Fruit fly (Drosophila melanogaster) whole organism, prepupa: ENCODE measurements around the gene dmrt11E.

Source experiments
- CG10669 ChIP-seq: fragments of 200-800 bp; sonication (Bioruptor generic); optimal IDR thresholded peaks from 3 replicates; lab custom pipeline; 2018; ENCODE audit warnings: missing biosample characterization, mild to moderate bottlenecking, missing genetic modification characterization, moderate library complexity
- CG11762 ChIP-seq: fragments of 200-800 bp; sonication (Bioruptor generic); optimal IDR thresholded peaks from 3 replicates; lab custom pipeline; 2016; ENCODE audit warnings: missing biosample characterization, missing genetic modification characterization; ENCODE audit not compliant: insufficient read depth
- CG15336 ChIP-seq: fragments of 200-800 bp; sonication (Bioruptor generic); IDR thresholded peaks from 2 replicates; pipeline ENCODE4 v1.3.6; 2022; ENCODE audit warnings: missing biosample characterization, missing genetic modification characterization
- CG1621 ChIP-seq: fragments of 200-800 bp; sonication (Bioruptor generic); optimal IDR thresholded peaks from 3 replicates; lab custom pipeline; 2018; ENCODE audit warnings: missing biosample characterization, mild to moderate bottlenecking, missing genetic modification characterization
- CG16779 ChIP-seq: fragments of 200-800 bp; sonication (Bioruptor generic); optimal IDR thresholded peaks from 3 replicates; lab custom pipeline; 2017; ENCODE audit warnings: missing biosample characterization, mild to moderate bottlenecking, missing genetic modification characterization
- CG31627 ChIP-seq: fragments of 200-800 bp; sonication (Bioruptor generic); optimal IDR thresholded peaks from 3 replicates; lab custom pipeline; 2016; ENCODE audit warnings: missing biosample characterization, missing genetic modification characterization
- CG32006 ChIP-seq: fragments of 200-800 bp; sonication (Bioruptor generic); optimal IDR thresholded peaks from 3 replicates; lab custom pipeline; 2017; ENCODE audit warnings: missing biosample characterization, mild to moderate bottlenecking, missing genetic modification characterization
- CG3919 ChIP-seq: fragments of 200-800 bp; sonication (Bioruptor generic); optimal IDR thresholded peaks from 3 replicates; lab custom pipeline; 2016; ENCODE audit warnings: missing biosample characterization, missing genetic modification characterization
- CG6163 ChIP-seq: fragments of 200-800 bp; sonication (Bioruptor generic); IDR thresholded peaks from 3 replicates; pipeline ENCODE4 v1.3.6; 2022; ENCODE audit warnings: missing biosample characterization, missing genetic modification characterization
- CG6792 ChIP-seq: fragments of 200-800 bp; sonication (Bioruptor generic); optimal IDR thresholded peaks from 3 replicates; lab custom pipeline; 2016; ENCODE audit warnings: missing biosample characterization, missing genetic modification characterization
- CG6854 ChIP-seq: fragments of 200-800 bp; sonication (Bioruptor generic); optimal IDR thresholded peaks from 2 replicates; lab custom pipeline; 2017; ENCODE audit warnings: missing biosample characterization, mild to moderate bottlenecking, missing genetic modification characterization
- CG8319 ChIP-seq: fragments of 200-800 bp; sonication (Bioruptor generic); optimal IDR thresholded peaks from 3 replicates; lab custom pipeline; 2016; ENCODE audit warnings: missing biosample characterization, missing genetic modification characterization
- CG8632 ChIP-seq: fragments of 200-800 bp; sonication (Bioruptor generic); optimal IDR thresholded peaks from 3 replicates; lab custom pipeline; 2016; ENCODE audit warnings: missing biosample characterization, missing genetic modification characterization
- Eip78C ChIP-seq: fragments of 200-800 bp; sonication (Bioruptor generic); peaks from one replicate; lab custom pipeline; 2016; ENCODE audit warnings: missing biosample characterization, missing genetic modification characterization
- Eip93F ChIP-seq: fragments of 200-800 bp; sonication (Bioruptor generic); optimal IDR thresholded peaks from 2 replicates; lab custom pipeline; 2016; ENCODE audit warnings: missing biosample characterization, mild to moderate bottlenecking, missing genetic modification characterization
- Ets21C ChIP-seq: fragments of 200-800 bp; sonication (Bioruptor generic); optimal IDR thresholded peaks from 3 replicates; lab custom pipeline; 2016; ENCODE audit warnings: missing biosample characterization, missing genetic modification characterization
- Ets96B ChIP-seq: fragments of 200-800 bp; optimal IDR thresholded peaks from 2 replicates; lab custom pipeline; 2019; ENCODE audit warnings: missing biosample characterization, mild to moderate bottlenecking, missing genetic modification characterization, moderate library complexity
- Gug ChIP-seq: fragments of 200-800 bp; sonication (Bioruptor generic); IDR thresholded peaks from 2 replicates; pipeline ENCODE4 v1.3.6; 2022; ENCODE audit warnings: missing biosample characterization, missing genetic modification characterization
- Hr38 ChIP-seq: sonication (Bioruptor generic); optimal IDR thresholded peaks from 2 replicates; lab custom pipeline; 2016; ENCODE audit warnings: missing biosample characterization, missing genetic modification characterization
- Hr39 ChIP-seq: fragments of 200-800 bp; sonication (Bioruptor generic); optimal IDR thresholded peaks from 2 replicates; lab custom pipeline; 2016; ENCODE audit warnings: missing biosample characterization, missing genetic modification characterization
- Hr4 ChIP-seq: fragments of 200-800 bp; sonication (Bioruptor generic); optimal IDR thresholded peaks from 3 replicates; lab custom pipeline; 2016; ENCODE audit warnings: missing biosample characterization, missing genetic modification characterization
- Lpt ChIP-seq: fragments of 200-800 bp; sonication (Bioruptor generic); optimal IDR thresholded peaks from 3 replicates; lab custom pipeline; 2016; ENCODE audit warnings: missing biosample characterization, missing genetic modification characterization
- Met ChIP-seq: fragments of 200-800 bp; sonication (Bioruptor generic); optimal IDR thresholded peaks from 3 replicates; lab custom pipeline; 2016; ENCODE audit warnings: missing biosample characterization, missing genetic modification characterization
- OdsH ChIP-seq: fragments of 200-800 bp; sonication (Bioruptor generic); optimal IDR thresholded peaks from 3 replicates; lab custom pipeline; 2016; ENCODE audit warnings: missing biosample characterization, missing genetic modification characterization
- Smox ChIP-seq: fragments of 200-800 bp; sonication (Bioruptor generic); optimal IDR thresholded peaks from 3 replicates; lab custom pipeline; 2016; ENCODE audit warnings: missing biosample characterization, missing genetic modification characterization
- Sox102F ChIP-seq: fragments of 200-800 bp; sonication (Bioruptor generic); optimal IDR thresholded peaks from 2 replicates; lab custom pipeline; 2016; ENCODE audit warnings: missing biosample characterization, mild to moderate bottlenecking, missing genetic modification characterization
- Sox14 ChIP-seq: fragments of 200-800 bp; sonication (Bioruptor generic); optimal IDR thresholded peaks from 3 replicates; lab custom pipeline; 2016; ENCODE audit warnings: missing biosample characterization, missing genetic modification characterization
- Sox15 ChIP-seq: fragments of 200-800 bp; sonication (Bioruptor generic); optimal IDR thresholded peaks from 3 replicates; lab custom pipeline; 2016; ENCODE audit warnings: missing biosample characterization, missing genetic modification characterization
- achi ChIP-seq: fragments of 200-800 bp; sonication (Bioruptor generic); optimal IDR thresholded peaks from 3 replicates; lab custom pipeline; 2016; ENCODE audit warnings: missing biosample characterization, missing genetic modification characterization
- cyc ChIP-seq: fragments of 200-800 bp; sonication (Bioruptor generic); optimal IDR thresholded peaks from 3 replicates; lab custom pipeline; 2016; ENCODE audit warnings: missing biosample characterization, missing genetic modification characterization
- dac ChIP-seq: fragments of 200-800 bp; sonication (Bioruptor generic); optimal IDR thresholded peaks from 2 replicates; lab custom pipeline; 2017; ENCODE audit warnings: missing biosample characterization, mild to moderate bottlenecking, missing genetic modification characterization
- dsx ChIP-seq: fragments of 200-800 bp; optimal IDR thresholded peaks from 3 replicates; lab custom pipeline; 2019; ENCODE audit warnings: missing biosample characterization, mild to moderate bottlenecking, missing genetic modification characterization, moderate library complexity; ENCODE audit not compliant: poor library complexity, severe bottlenecking
- eg ChIP-seq: fragments of 200-800 bp; sonication (Bioruptor generic); IDR thresholded peaks from 3 replicates; pipeline ENCODE4 v1.3.6; 2022; ENCODE audit warnings: missing biosample characterization, missing genetic modification characterization
- esn ChIP-seq: fragments of 200-800 bp; sonication (Bioruptor generic); optimal IDR thresholded peaks from 2 replicates; lab custom pipeline; 2016; ENCODE audit warnings: missing biosample characterization, mild to moderate bottlenecking, missing genetic modification characterization, moderate library complexity
- fd85E ChIP-seq: fragments of 200-800 bp; sonication (Bioruptor generic); optimal IDR thresholded peaks from 3 replicates; lab custom pipeline; 2016; ENCODE audit warnings: missing biosample characterization, missing genetic modification characterization
- fkh ChIP-seq: fragments of 200-800 bp; sonication (Bioruptor generic); optimal IDR thresholded peaks from 3 replicates; lab custom pipeline; 2017; ENCODE audit warnings: missing biosample characterization, mild to moderate bottlenecking, missing genetic modification characterization, moderate library complexity
- lz ChIP-seq: fragments of 200-800 bp; sonication (Bioruptor generic); optimal IDR thresholded peaks from 3 replicates; lab custom pipeline; 2016; ENCODE audit warnings: missing biosample characterization, missing genetic modification characterization
- net ChIP-seq: fragments of 200-800 bp; sonication (Bioruptor generic); optimal IDR thresholded peaks from 3 replicates; lab custom pipeline; 2016; ENCODE audit warnings: missing biosample characterization, missing genetic modification characterization
- pdm3 ChIP-seq: fragments of 200-800 bp; sonication (Bioruptor generic); optimal IDR thresholded peaks from 3 replicates; lab custom pipeline; 2016; ENCODE audit warnings: missing biosample characterization, missing genetic modification characterization
- salr ChIP-seq, 2 experiments: fragments of 200-800 bp; sonication (Bioruptor generic); optimal IDR thresholded peaks; 3 replicates each; lab custom pipeline; 2016 to 2018; ENCODE audit warnings: missing biosample characterization in 2 of 2, missing genetic modification characterization in 2 of 2, mild to moderate bottlenecking in 1 of 2
- spab ChIP-seq: fragments of 200-800 bp; sonication (Bioruptor generic); optimal IDR thresholded peaks from 2 replicates; lab custom pipeline; 2017; ENCODE audit warnings: missing biosample characterization, mild to moderate bottlenecking, missing genetic modification characterization, missing genetic modification reagents
- ss ChIP-seq, 2 experiments: fragments of 200-800 bp; sonication (Bioruptor generic); optimal IDR thresholded peaks; 2 replicates in 1 of 2; 3 replicates in 1 of 2; lab custom pipeline; 2017 to 2018; ENCODE audit warnings: mild to moderate bottlenecking in 2 of 2, missing biosample characterization in 2 of 2, missing genetic modification characterization in 2 of 2, moderate library complexity in 1 of 2
- vri ChIP-seq: fragments of 200-800 bp; sonication (Bioruptor generic); optimal IDR thresholded peaks from 3 replicates; lab custom pipeline; 2016; ENCODE audit warnings: missing biosample characterization, mild to moderate bottlenecking, missing genetic modification characterization

dmrt11E gene

dm6 chrX:13383770-13384169 is 15.8 kb downstream of the dmrt11E start (continued):
- TF ChIP-seq Met (GFP tag; lab: Kevin White, UChicago) (peak; percentile 74), CG15336 (GFP tag; lab: Robert Waterston, UW) (0 out of 2 replicates have a peak, but pooled peaks have one; percentile 23), CG1621 (tag; lab: Kevin White, UChicago) (peak; percentile 36), Smox (GFP tag; lab: Kevin White, UChicago) (peak; percentile 64), lz (GFP tag; lab: Kevin White, UChicago) (peak; percentile 72), Hr39 (peak; percentile 73), CG32006 (GFP tag; lab: Kevin White, UChicago) (peak; percentile 39), spab (GFP tag; lab: Kevin White, UChicago) (no peak), achi (GFP tag; lab: Kevin White, UChicago) (peak; percentile 49), dac (GFP tag; lab: Kevin White, UChicago) (peak; percentile 33), Ets21C (GFP tag; lab: Kevin White, UChicago) (peak; percentile 52), CG31627 (GFP tag; lab: Kevin White, UChicago) (peak; percentile 71), CG3919 (peak; percentile 71), Hr4 (GFP tag; lab: Kevin White, UChicago) (peak; percentile 51)

dm6 chrX:13384177-13384576 is 16.2 kb downstream of the dmrt11E start:
- no peak for TF ChIP-seq eg (GFP tag; lab: Robert Waterston, UW)
- no peak for TF ChIP-seq Lpt (GFP tag; lab: Kevin White, UChicago)
- TF ChIP-seq OdsH (GFP tag; lab: Kevin White, UChicago), result no peak
- no peak for TF ChIP-seq fd85E
- no peak for TF ChIP-seq Ets21C (GFP tag; lab: Kevin White, UChicago)
- TF ChIP-seq vri (GFP tag; lab: Kevin White, UChicago), result no peak
- TF ChIP-seq CG32006 (GFP tag; lab: Kevin White, UChicago), result no peak
- TF ChIP-seq fkh (GFP tag; lab: Kevin White, UChicago), result no peak
- TF ChIP-seq spab (GFP tag; lab: Kevin White, UChicago), result no peak

dm6 chrX:13384583-13385342 is 16.8 kb downstream of the dmrt11E start, which contains the start of the genes Rbp1-like and Tim9a:
Gene Rbp1-like (minus strand): TSS chrX:13384877.
Gene Tim9a (plus strand): TSS chrX:13385210.
- TF ChIP-seq CG6163 (no peak), Eip78C (GFP tag; lab: Kevin White, UChicago) (peak; percentile 71), Met (GFP tag; lab: Kevin White, UChicago) (peak; percentile 55), cyc (GFP tag; lab: Kevin White, UChicago) (peak; percentile 21), Eip93F (peak; percentile 8), lz (GFP tag; lab: Kevin White, UChicago) (peak; percentile 52), CG6792 (GFP tag; lab: Kevin White, UChicago) (peak; percentile 8), Ets96B (no peak), dsx (no peak), pdm3 (GFP tag; lab: Kevin White, UChicago) (peak; percentile 37), CG11762 (no peak), Sox102F (GFP tag; lab: Kevin White, UChicago) (peak; percentile 31), CG32006 (GFP tag; lab: Kevin White, UChicago) (peak; percentile 14), CG16779 (tag; lab: Kevin White, UChicago) (no peak), OdsH (GFP tag; lab: Kevin White, UChicago) (peak; percentile 26), Hr4 (GFP tag; lab: Kevin White, UChicago) (peak; percentile 12), CG31627 (GFP tag; lab: Kevin White, UChicago) (no peak), Sox14 (GFP tag; lab: Kevin White, UChicago) (peak; percentile 16), esn (GFP tag; lab: Kevin White, UChicago) (peak; percentile 52), Sox15 (GFP tag; lab: Kevin White, UChicago) (no peak), Hr38 (no peak), CG8319 (GFP tag; lab: Kevin White, UChicago) (no peak), Gug (GFP tag; lab: Robert Waterston, UW) (no peak), Ets21C (GFP tag; lab: Kevin White, UChicago) (peak; percentile 21), CG6854 (GFP tag; lab: Kevin White, UChicago) (no peak), CG1621 (tag; lab: Kevin White, UChicago) (no peak), Lpt (GFP tag; lab: Kevin White, UChicago) (no peak), salr (GFP tag; optimal IDR thresholded peaks at IDR 0.05; lab: Kevin White, UChicago) (peak in 1 of 2 experiments; percentile 27), net (GFP tag; lab: Kevin White, UChicago) (no peak), CG10669 (peak; percentile 14), fkh (GFP tag; lab: Kevin White, UChicago) (peak; percentile 11), ss (GFP tag; optimal IDR thresholded peaks at IDR 0.05; lab: Kevin White, UChicago) (peak in 1 of 2 experiments; percentile 60), CG3919 (peak; percentile 40), spab (GFP tag; lab: Kevin White, UChicago) (no peak), dac (GFP tag; lab: Kevin White, UChicago) (no peak), CG8632 (GFP tag; lab: Kevin White, UChicago) (peak; percentile 35)
